Worm (Caenorhabditis elegans): ENCODE data around the gene nprt-1.

Gene nprt-1

DNA sequence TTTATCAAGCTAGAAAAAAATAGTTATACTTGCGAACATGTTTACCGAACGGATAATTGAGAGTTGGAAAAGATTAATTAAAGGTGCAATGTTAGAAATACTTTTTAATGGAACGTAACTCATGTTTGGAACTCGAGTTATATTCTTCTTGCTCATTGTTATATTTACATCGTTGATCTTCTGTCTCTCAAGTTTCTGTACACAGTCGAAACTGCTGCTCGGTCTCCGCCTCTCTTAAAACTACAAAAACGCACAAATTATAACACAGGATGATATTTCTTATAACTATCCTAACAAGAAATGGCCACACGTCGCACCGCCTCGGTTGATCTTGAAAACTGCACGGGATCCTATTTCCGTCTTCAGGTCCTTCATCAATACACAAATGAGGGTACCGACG, 55.7 kb downstream of the nprt-1 start, which contains the start of gene pudl-2:
TSS of gene pudl-2 (plus strand) at position 301 of the 400 bp plus-strand sequence.
- TF ChIP-seq egl-27 (tag; optimal IDR thresholded peaks at IDR 0.05) (no peak), nfya-1 (tag; optimal IDR thresholded peaks at IDR 0.05; ENCODE audit: insufficient read depth) (no peak), mdl-1 (tag; optimal IDR thresholded peaks at IDR 0.05) (no peak), nhr-11 (tag; optimal IDR thresholded peaks at IDR 0.05) (no peak), lsy-12 (tag; optimal IDR thresholded peaks at IDR 0.05) (no peak), snpc-4 (tag; optimal IDR thresholded peaks at IDR 0.05) (no peak), elt-3 (tag; optimal IDR thresholded peaks at IDR 0.05) (no peak), nhr-43 (tag; optimal IDR thresholded peaks at IDR 0.05; ENCODE audit: poor library complexity, severe bottlenecking) (no peak), nhr-23 (tag; optimal IDR thresholded peaks at IDR 0.05) (no peak), eor-1 (tag; optimal IDR thresholded peaks at IDR 0.05) (no peak), ama-1 (optimal IDR thresholded peaks at IDR 0.05) (no peak), ztf-11 (tag; optimal IDR thresholded peaks at IDR 0.05) (no peak), zag-1 (tag; optimal IDR thresholded peaks at IDR 0.05) (no peak), pha-4 (tag; optimal IDR thresholded peaks at IDR 0.05) (no peak), jun-1 (tag; optimal IDR thresholded peaks at IDR 0.05) (no peak), hmg-11 (tag; optimal IDR thresholded peaks at IDR 0.05) (no peak), ZK546.5 (tag; optimal IDR thresholded peaks at IDR 0.05) (no peak), nhr-76 (tag; optimal IDR thresholded peaks at IDR 0.05) (no peak), egl-5 (tag; optimal IDR thresholded peaks at IDR 0.05) (no peak), tbx-2 (tag; optimal IDR thresholded peaks at IDR 0.05) (no peak)

DNA sequence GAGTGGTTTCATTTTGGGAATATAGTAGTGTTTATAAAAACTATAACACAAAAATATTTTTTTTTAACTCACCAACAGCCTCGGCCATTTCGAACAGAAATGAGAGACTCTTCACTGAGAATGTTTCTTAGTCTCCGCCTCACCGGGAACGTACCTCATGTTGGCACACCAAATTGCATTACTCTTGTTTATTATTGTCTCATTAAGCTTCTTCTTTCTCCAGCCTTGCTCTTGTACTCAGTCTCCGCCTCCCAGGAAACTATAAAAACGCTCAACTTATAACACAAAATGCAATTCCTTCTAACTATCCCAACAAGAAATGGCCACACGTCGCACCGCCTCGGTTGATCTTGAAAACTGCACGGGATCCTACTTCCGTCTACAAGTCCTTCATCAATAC, 57.7 kb downstream of the nprt-1 start, which contains the start of the genes Y54G2A.48 and pudl-1:
TSS of gene Y54G2A.48 (minus strand) at position 101 of the 400 bp plus-strand sequence.
TSS of gene pudl-1 (plus strand) at position 320 of the 400 bp plus-strand sequence.
- TF ChIP-seq fos-1 (tag; optimal IDR thresholded peaks at IDR 0.05) (no peak), ceh-16 (tag; optimal IDR thresholded peaks at IDR 0.05) (no peak)

DNA sequence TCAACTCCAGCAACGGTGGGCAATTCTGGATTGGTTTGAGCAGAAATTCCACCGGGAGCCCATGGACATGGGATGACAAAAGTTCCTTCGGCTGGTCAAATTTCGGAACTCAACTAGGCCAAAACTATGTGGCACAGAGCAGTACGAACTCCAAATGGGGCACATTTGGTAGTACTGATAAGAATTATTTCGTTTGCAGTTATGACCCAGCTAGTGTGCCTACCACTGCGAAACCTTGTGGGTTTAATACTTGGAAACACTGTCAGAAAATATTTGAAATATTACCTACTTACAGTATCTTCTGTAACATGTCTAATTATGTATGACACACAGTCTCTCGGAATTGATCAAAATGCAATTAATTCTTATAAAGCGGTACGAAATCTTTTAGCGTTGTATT, 63.9 kb downstream of the nprt-1 start:
- TF ChIP-seq egl-27 (tag; optimal IDR thresholded peaks at IDR 0.05) (no peak), ceh-82 (tag; optimal IDR thresholded peaks at IDR 0.05) (no peak), ama-1 (optimal IDR thresholded peaks at IDR 0.05) (no peak), fkh-10 (GFP tag; optimal IDR thresholded peaks at IDR 0.05) (no peak), nhr-77 (tag; optimal IDR thresholded peaks at IDR 0.05) (no peak), ceh-9 (tag; optimal IDR thresholded peaks at IDR 0.05) (no peak), sea-2 (GFP tag; optimal IDR thresholded peaks at IDR 0.05) (no peak), ztf-11 (tag; optimal IDR thresholded peaks at IDR 0.05) (no peak), mml-1 (tag; optimal IDR thresholded peaks at IDR 0.05) (no peak), eor-1 (tag; optimal IDR thresholded peaks at IDR 0.05) (no peak), unc-62 (GFP tag; optimal IDR thresholded peaks at IDR 0.05) (no peak), nhr-12 (tag; optimal IDR thresholded peaks at IDR 0.05) (no peak), nhr-23 (tag; optimal IDR thresholded peaks at IDR 0.05) (no peak), jun-1 (tag; optimal IDR thresholded peaks at IDR 0.05) (no peak), nhr-67 (tag; optimal IDR thresholded peaks at IDR 0.05) (no peak), elt-2 (tag; optimal IDR thresholded peaks at IDR 0.05) (no peak), pqm-1 (tag; optimal IDR thresholded peaks at IDR 0.05) (no peak), nhr-237 (tag; optimal IDR thresholded peaks at IDR 0.05) (no peak), lsy-12 (tag; optimal IDR thresholded peaks at IDR 0.05) (no peak), daf-12 (tag; optimal IDR thresholded peaks at IDR 0.05) (no peak)

- TF ChIP-seq tbx-2 (tag; optimal IDR thresholded peaks at IDR 0.05) (no peak), nhr-237 (tag; optimal IDR thresholded peaks at IDR 0.05) (no peak), snpc-4 (tag; optimal IDR thresholded peaks at IDR 0.05) (peak; percentile 24), lsy-12 (tag; optimal IDR thresholded peaks at IDR 0.05) (peak; percentile 53)
Observed at ce11 chrIV:2825460-2826103, 64.7 kb downstream of the nprt-1 start.

DNA sequence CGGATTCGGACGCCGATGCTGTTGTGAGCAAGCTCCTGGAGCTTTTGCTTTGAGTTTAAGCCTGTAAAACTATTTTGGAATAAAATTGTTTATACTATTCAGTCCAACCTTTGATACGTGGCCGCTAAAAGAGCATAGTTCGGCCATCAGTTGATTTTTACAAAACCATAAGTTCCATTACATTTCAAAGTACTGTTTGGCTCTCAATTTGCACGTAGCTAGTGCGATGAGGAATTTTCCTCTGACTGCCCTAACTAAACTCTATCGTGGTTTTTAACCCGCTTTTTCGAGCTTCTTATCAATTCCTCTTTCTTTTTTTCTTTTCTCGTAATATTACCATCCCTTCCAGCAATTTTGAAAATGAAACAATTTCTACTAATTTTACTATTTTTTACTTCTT, 66.8 kb downstream of the nprt-1 start, which contains the start of gene clec-80:
TSS of gene clec-80 (plus strand) at position 301 of the 400 bp plus-strand sequence.
- TF ChIP-seq ceh-16 (tag; optimal IDR thresholded peaks at IDR 0.05) (no peak), nhr-77 (tag; optimal IDR thresholded peaks at IDR 0.05) (no peak), nhr-237 (tag; optimal IDR thresholded peaks at IDR 0.05) (no peak), nhr-25 (tag; optimal IDR thresholded peaks at IDR 0.05) (no peak), pha-4 (tag; optimal IDR thresholded peaks at IDR 0.05) (no peak), pqm-1 (tag; optimal IDR thresholded peaks at IDR 0.05) (no peak), unc-62 (GFP tag; optimal IDR thresholded peaks at IDR 0.05) (no peak), ZK546.5 (tag; optimal IDR thresholded peaks at IDR 0.05) (no peak), fkh-2 (tag; optimal IDR thresholded peaks at IDR 0.05) (no peak), egl-27 (tag; optimal IDR thresholded peaks at IDR 0.05) (no peak), ama-1 (optimal IDR thresholded peaks at IDR 0.05) (no peak), nhr-67 (tag; optimal IDR thresholded peaks at IDR 0.05) (no peak), nfya-1 (tag; optimal IDR thresholded peaks at IDR 0.05; ENCODE audit: insufficient read depth) (no peak), fos-1 (tag; optimal IDR thresholded peaks at IDR 0.05) (no peak), hmg-11 (tag; optimal IDR thresholded peaks at IDR 0.05) (no peak), mdl-1 (tag; optimal IDR thresholded peaks at IDR 0.05) (no peak), daf-12 (tag; optimal IDR thresholded peaks at IDR 0.05) (no peak)

Measured in whole organism, L3 larva.